Fruit fly (Drosophila melanogaster) S2 (cell line): ENCODE measurements around the gene LManII.
A peak's percentile ranks its signal among the peaks of the same experiment; 100 is the strongest.

Experiments
- CG8478 ChIP-seq: fragments of >200 bp; optimal IDR thresholded peaks from 2 replicates; lab custom pipeline; 2018
- CTCF ChIP-seq, 2 experiments: fragments of >200 bp; optimal IDR thresholded peaks; 2 replicates each; lab custom pipeline; 2018

LManII gene

dm6 chr2L:10491354-10491753 lies 33.9 kb downstream of the LManII start, which contains the start of gene CG13144:
Gene CG13144 (minus strand): TSS chr2L:10491454.
- TF ChIP-seq CTCF (optimal IDR thresholded peaks at IDR 0.05; lab: Kevin White, UChicago) (no peak), CG8478 (lab: Kevin White, UChicago) (no peak)

dm6 chr2L:10495495-10495894 lies 38.0 kb downstream of the LManII start:
- no peak for TF ChIP-seq CG8478 (lab: Kevin White, UChicago)
- TF ChIP-seq CTCF (optimal IDR thresholded peaks at IDR 0.05; lab: Kevin White, UChicago): no peak

DNA sequence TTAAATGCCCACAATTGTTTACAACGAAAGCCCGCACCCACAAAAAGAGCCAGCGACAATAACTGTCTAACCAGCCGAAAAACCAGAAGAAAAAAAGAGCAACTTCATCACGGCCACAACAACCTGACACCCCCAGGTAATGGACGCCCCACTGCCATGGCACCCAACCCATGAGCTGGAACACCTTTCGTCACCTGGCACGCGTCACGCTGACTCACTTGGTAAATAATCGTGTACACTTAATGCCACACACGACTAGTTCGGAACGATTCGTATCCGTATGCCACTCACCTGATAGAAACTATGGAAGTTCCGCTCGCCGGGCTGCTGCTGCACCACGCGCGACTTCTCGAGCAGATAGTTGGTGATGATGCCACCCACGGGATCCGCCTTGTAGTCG lies 38.9 kb downstream of the LManII start:
- TF ChIP-seq CG8478 (lab: Kevin White, UChicago): no peak
- TF ChIP-seq CTCF (optimal IDR thresholded peaks at IDR 0.05; lab: Kevin White, UChicago): no peak

- no peak for TF ChIP-seq CG8478 (lab: Kevin White, UChicago)
- no peak for TF ChIP-seq CTCF (optimal IDR thresholded peaks at IDR 0.05; lab: Kevin White, UChicago)
Observed at dm6 chr2L:10497106-10497800, 39.8 kb downstream of the LManII start.

DNA sequence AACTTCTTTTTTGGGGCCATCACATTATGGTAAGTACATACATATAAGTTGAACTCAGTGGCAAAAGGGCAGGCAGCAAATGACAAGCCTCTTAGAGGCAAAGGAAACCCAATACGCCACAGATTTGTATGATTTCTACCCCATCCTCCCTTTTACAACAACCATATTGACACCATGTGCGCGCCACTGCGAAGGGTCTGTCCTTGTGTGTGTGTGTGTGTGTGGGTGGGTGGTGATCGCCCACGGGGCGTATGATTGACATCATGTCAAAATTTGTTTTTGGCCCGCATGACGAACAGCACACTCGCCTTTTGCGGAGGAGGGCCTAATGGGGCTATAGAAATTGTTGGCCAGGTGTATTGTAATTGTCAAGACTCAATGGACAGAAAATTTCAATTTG lies 42.1 kb downstream of the LManII start:
- TF ChIP-seq CG8478 (lab: Kevin White, UChicago) (no peak), CTCF (optimal IDR thresholded peaks at IDR 0.05; lab: Kevin White, UChicago) (no peak)

dm6 chr2L:10500309-10500974 lies 43.0 kb downstream of the LManII start:
- no peak for TF ChIP-seq CG8478 (lab: Kevin White, UChicago)
- no peak for TF ChIP-seq CTCF (optimal IDR thresholded peaks at IDR 0.05; lab: Kevin White, UChicago)

- no peak for TF ChIP-seq CTCF (optimal IDR thresholded peaks at IDR 0.05; lab: Kevin White, UChicago)
- TF ChIP-seq CG8478 (lab: Kevin White, UChicago): no peak
Observed at dm6 chr2L:10502244-10502643, 44.8 kb downstream of the LManII start.

- TF ChIP-seq CTCF (optimal IDR thresholded peaks at IDR 0.05; lab: Kevin White, UChicago): no peak
- no peak for TF ChIP-seq CG8478 (lab: Kevin White, UChicago)
Observed at dm6 chr2L:10502862-10503261, 45.4 kb downstream of the LManII start.

DNA sequence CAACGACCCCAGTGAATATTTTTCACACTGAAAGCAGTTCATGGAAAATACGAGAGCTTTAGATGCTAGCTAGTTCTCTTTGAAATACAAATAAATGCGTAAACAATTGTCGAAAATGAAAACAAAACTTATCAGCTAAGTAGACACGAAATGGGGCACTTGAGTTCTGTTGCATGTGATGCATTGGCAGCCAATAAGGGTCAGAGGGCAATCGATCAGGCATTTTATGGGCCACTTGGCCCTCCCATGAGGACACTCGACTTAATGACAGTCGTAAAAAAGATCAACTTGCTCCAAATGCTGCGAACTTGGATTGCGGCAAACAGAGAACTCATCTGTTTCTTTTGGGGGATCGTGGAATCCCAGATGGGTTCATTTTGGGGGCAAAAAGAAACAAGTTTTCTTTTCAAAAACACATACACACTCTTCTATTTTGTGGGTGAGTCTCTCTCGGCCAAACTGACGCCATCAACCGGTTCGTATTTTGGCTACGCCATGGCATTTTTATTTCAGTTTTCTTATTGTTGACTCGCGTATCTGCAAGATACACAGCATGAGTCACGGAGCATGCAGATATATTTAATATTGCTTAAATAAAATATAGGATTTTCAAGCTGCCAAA lies 46.0 kb downstream of the LManII start:
- TF ChIP-seq CG8478 (lab: Kevin White, UChicago) (no peak), CTCF (optimal IDR thresholded peaks at IDR 0.05; lab: Kevin White, UChicago) (no peak)

- no peak for TF ChIP-seq CTCF (optimal IDR thresholded peaks at IDR 0.05; lab: Kevin White, UChicago)
- no peak for TF ChIP-seq CG8478 (lab: Kevin White, UChicago)
Observed at dm6 chr2L:10504895-10505294, 47.4 kb downstream of the LManII start.

- TF ChIP-seq CG8478 (lab: Kevin White, UChicago) (no peak), CTCF (optimal IDR thresholded peaks at IDR 0.05; lab: Kevin White, UChicago) (no peak)
Observed at dm6 chr2L:10505345-10505744, 47.9 kb downstream of the LManII start.

DNA sequence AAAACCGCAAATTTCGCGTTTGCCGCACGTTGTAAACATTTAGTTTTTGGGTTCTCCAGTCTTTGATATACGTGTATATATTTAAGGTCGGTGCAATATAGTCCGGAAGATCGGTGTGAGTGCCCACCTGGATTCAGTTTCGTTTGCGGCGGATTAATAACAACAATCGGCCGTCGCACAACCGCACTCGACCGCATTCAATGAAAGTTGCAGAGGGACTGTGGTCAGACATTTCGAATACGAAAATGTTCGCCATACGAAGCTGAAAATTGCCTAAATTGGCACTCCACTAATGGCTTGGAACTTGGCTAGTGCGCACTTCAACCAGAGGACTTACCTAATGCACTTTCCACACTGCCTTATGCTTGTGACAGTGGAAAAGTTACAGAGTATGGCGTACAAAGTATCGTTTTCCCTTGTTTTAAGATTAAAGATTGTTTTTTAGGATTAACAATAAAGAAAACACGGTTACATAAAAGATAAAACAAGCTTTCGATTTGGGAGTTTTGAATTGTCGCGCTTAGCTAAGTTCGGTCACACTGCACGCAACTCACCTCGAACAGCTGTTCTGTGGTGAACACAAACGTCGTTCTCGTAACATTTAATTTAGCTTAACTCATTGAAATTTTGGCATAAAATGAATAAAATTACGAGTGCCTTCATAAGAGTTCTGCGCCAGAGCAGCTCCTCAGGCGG lies 49.2 kb downstream of the LManII start, which contains the start of the genes Myo31DF and CG6094:
TSS of gene Myo31DF (minus strand) at position 223 of the 696 bp plus-strand sequence.
TSS of gene CG6094 (plus strand) at position 525 of the 696 bp plus-strand sequence.
- TF ChIP-seq CTCF (optimal IDR thresholded peaks at IDR 0.05; lab: Kevin White, UChicago) (peak; percentile 36 to 60), CG8478 (lab: Kevin White, UChicago) (no peak)

dm6 chr2L:10510088-10510487 lies 52.6 kb downstream of the LManII start, which contains the start of gene CG7384:
Gene CG7384 (minus strand): TSS chr2L:10510453.
- no peak for TF ChIP-seq CTCF (optimal IDR thresholded peaks at IDR 0.05; lab: Kevin White, UChicago)
- TF ChIP-seq CG8478 (lab: Kevin White, UChicago): no peak

dm6 chr2L:10510843-10511242 lies 53.4 kb downstream of the LManII start:
- TF ChIP-seq CG8478 (lab: Kevin White, UChicago) (no peak), CTCF (optimal IDR thresholded peaks at IDR 0.05; lab: Kevin White, UChicago) (no peak)
